Worm (Caenorhabditis elegans): ENCODE results near the gene F34H10.3.

The F34H10.3 gene

DNA sequence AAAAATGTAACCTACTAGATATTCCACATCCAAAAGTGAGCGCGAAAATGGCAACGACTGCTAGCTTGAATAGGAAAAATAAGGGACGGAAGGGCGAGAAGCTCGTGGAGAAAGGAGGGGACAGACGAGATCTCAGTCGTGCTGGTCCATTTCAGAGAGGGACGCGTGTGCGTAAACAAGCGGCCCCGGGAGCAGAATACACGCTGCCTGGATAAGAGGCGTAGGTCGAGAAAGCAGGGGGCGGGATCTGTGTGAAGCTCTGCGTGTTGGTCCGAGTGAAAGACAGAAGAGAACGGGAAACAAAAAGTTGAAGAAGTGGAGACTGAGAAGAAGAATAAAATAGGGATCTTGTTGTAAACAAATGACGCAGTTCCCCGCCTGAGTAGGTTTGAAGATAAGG lies 33.7 kb upstream of the F34H10.3 start, which contains the start of gene T14B1.1:
T14B1.1 (minus strand) TSS at position 170 of the 400 bp plus-strand sequence.
- TF ChIP-seq F13C5.2 (tag; optimal IDR thresholded peaks at IDR 0.05): peak; percentile 1
- no peak for TF ChIP-seq pes-1 (GFP tag; IDR thresholded peaks at IDR 0.05)
- TF ChIP-seq B0310.2 (tag; optimal IDR thresholded peaks at IDR 0.05): no peak
- no peak for TF ChIP-seq tra-4 (tag; optimal IDR thresholded peaks at IDR 0.05)
- no peak for TF ChIP-seq ceh-36 (tag; optimal IDR thresholded peaks at IDR 0.05)

DNA sequence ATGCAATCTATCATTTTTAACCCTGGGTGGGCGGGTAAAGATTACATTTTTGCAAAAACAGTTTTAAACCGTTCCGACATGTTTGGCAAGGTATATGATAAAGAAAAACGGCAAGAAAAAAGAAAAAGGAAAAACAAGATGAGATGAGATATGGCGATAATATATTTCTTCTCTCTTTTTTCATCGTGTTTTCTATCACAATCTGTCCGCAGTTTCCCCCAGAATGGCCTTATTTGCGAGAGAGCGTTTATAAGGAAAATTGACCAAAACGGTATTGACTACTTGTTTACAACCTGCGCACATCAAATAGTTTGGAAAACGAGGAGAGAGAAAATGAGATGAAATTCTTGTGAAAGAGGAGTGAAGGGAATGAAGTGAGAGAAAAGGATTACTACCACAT lies 32.6 kb upstream of the F34H10.3 start:
- TF ChIP-seq ets-7 (tag; optimal IDR thresholded peaks at IDR 0.05) (no peak), tra-4 (tag; optimal IDR thresholded peaks at IDR 0.05) (no peak), F13C5.2 (tag; optimal IDR thresholded peaks at IDR 0.05) (no peak), hnd-1 (tag; optimal IDR thresholded peaks at IDR 0.05) (no peak), tbx-37 (GFP tag; conservative IDR thresholded peaks at IDR 0.05) (no peak), ceh-13 (GFP tag; optimal IDR thresholded peaks at IDR 0.05) (no peak), flt-1 (GFP tag; IDR thresholded peaks at IDR 0.05) (no peak), B0310.2 (tag; optimal IDR thresholded peaks at IDR 0.05) (no peak), ama-1 (optimal IDR thresholded peaks at IDR 0.05) (no peak), aly-1 (tag; optimal IDR thresholded peaks at IDR 0.05) (no peak)

DNA sequence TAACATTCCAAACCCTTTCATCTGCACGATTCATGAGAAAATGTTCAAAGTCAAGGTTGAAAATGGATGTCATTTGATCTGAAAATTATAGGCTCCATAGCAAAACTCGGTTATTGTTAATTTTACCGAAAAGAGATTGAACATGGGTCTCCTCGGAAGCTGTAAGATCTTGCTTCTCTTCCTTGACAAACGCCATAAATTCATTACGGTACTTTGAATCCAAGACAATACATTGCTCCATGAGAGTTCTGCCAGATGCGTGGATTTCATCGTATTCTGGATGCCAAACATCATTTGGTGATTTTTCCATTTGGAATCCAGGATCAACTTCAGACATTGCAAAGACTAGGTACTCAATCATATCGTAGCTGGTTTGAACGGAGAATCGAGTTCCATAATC lies 31.1 kb upstream of the F34H10.3 start:
- TF ChIP-seq tra-4 (tag; optimal IDR thresholded peaks at IDR 0.05): no peak
- no peak for TF ChIP-seq hmg-4 (GFP tag; optimal IDR thresholded peaks at IDR 0.05)
- no peak for TF ChIP-seq tbx-11 (GFP tag; IDR thresholded peaks at IDR 0.05)

DNA sequence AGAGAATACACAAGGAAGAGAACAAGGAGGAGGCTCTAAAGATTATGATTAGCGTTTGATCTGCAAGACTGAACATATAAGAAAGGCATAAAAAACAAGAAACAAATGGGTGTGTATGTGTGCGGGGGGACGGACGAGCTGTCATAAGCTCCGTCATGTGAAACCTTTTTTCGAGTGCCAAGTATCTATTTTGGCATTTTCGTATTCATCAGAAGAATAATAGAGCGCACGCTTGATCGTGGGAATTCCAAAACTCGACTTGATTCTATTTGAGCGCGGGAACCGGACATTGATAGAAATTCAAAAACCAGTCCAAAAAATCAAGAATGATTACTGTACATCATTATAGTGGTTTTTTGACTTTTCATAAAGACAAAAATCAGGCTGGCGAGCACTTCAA lies 21.9 kb upstream of the F34H10.3 start:
- no peak for TF ChIP-seq tra-4 (tag; optimal IDR thresholded peaks at IDR 0.05)
- TF ChIP-seq ceh-13 (GFP tag; optimal IDR thresholded peaks at IDR 0.05): no peak

DNA sequence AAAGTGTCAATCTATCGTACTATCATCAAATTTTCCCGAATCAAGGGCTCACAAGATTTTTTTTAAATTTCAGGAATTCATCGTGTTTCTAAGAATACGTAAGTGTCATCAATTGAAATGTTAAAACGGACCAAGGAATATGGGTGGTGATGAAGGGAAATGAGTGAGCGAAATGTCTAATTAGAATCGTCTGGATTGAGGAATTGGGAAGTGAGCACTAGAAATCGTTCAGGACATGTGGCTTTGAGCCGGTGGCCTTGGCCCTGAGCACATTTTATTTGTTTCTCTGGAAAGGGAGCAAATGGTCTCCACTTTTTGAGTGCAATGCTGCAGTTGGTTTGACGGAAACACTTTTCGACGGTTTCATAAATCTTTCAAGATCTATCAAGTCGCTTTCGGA lies 19.4 kb upstream of the F34H10.3 start:
- TF ChIP-seq scrt-1 (GFP tag; IDR thresholded peaks at IDR 0.05): no peak
- TF ChIP-seq tbx-37 (GFP tag; conservative IDR thresholded peaks at IDR 0.05): no peak
- no peak for TF ChIP-seq hmbx-1 (tag; optimal IDR thresholded peaks at IDR 0.05)
- no peak for TF ChIP-seq tbx-11 (GFP tag; IDR thresholded peaks at IDR 0.05)
- TF ChIP-seq hmg-4 (GFP tag; optimal IDR thresholded peaks at IDR 0.05): no peak
- no peak for TF ChIP-seq pes-1 (GFP tag; IDR thresholded peaks at IDR 0.05)
- no peak for TF ChIP-seq ceh-13 (GFP tag; optimal IDR thresholded peaks at IDR 0.05)
- TF ChIP-seq F13C5.2 (tag; optimal IDR thresholded peaks at IDR 0.05): no peak
- no peak for TF ChIP-seq ama-1 (optimal IDR thresholded peaks at IDR 0.05)
- TF ChIP-seq flt-1 (GFP tag; IDR thresholded peaks at IDR 0.05): no peak
- no peak for TF ChIP-seq tra-4 (tag; optimal IDR thresholded peaks at IDR 0.05)
- TF ChIP-seq aly-1 (tag; optimal IDR thresholded peaks at IDR 0.05): no peak

DNA sequence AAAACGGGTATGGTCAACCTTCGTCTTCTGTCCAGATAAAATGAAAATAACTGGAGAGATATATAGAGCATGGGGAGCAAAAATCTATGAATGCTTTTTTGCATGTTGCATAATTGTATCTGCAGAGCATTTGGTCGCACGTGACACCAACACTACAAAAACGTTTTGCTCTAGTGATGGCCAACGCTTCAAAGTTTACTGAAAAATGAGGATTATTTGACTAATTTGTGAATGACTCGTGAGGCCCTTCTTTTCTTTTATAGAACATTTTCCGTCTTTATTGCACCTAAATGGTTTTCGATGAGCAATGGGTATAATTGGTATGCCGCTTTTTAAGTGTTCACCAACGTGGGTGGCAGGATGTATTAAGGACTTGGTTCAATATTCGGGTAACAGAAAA lies 18.7 kb upstream of the F34H10.3 start:
- TF ChIP-seq scrt-1 (GFP tag; IDR thresholded peaks at IDR 0.05) (no peak), B0310.2 (tag; optimal IDR thresholded peaks at IDR 0.05) (no peak), ets-7 (tag; optimal IDR thresholded peaks at IDR 0.05) (no peak), flt-1 (GFP tag; IDR thresholded peaks at IDR 0.05) (no peak), aly-1 (tag; optimal IDR thresholded peaks at IDR 0.05) (no peak), hmg-4 (GFP tag; optimal IDR thresholded peaks at IDR 0.05) (no peak), ama-1 (optimal IDR thresholded peaks at IDR 0.05) (no peak), pes-1 (GFP tag; IDR thresholded peaks at IDR 0.05) (no peak), tbx-37 (GFP tag; conservative IDR thresholded peaks at IDR 0.05) (no peak), ceh-36 (tag; optimal IDR thresholded peaks at IDR 0.05) (no peak), ceh-13 (GFP tag; optimal IDR thresholded peaks at IDR 0.05) (no peak), sea-1 (GFP tag; conservative IDR thresholded peaks at IDR 0.05) (no peak), tbx-11 (GFP tag; IDR thresholded peaks at IDR 0.05) (no peak), F13C5.2 (tag; optimal IDR thresholded peaks at IDR 0.05) (no peak), tra-4 (tag; optimal IDR thresholded peaks at IDR 0.05) (no peak), hmbx-1 (tag; optimal IDR thresholded peaks at IDR 0.05) (no peak), hnd-1 (tag; optimal IDR thresholded peaks at IDR 0.05) (no peak)

DNA sequence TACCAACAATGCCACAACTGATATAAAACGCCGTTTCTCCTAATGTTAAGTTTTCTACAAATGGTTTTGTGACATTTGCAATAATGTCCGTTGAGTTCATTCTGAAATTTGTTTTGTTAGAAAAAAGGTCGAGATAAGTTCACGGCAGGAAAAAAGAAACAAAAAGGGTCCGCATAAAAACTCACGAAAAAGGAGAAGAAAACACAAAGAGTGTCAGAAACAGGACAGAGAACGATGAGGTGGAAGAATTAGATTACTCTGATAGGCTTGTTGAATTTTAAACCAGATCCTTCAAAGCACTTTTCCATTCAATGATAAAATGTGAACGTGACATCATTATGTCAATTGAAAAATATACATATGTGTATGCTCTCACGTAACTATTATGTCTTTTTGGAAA lies 18.2 kb upstream of the F34H10.3 start, which contains the start of gene aex-2:
aex-2 (minus strand) TSS at position 101 of the 400 bp plus-strand sequence.
- TF ChIP-seq flt-1 (GFP tag; IDR thresholded peaks at IDR 0.05) (no peak), pes-1 (GFP tag; IDR thresholded peaks at IDR 0.05) (no peak), ets-7 (tag; optimal IDR thresholded peaks at IDR 0.05) (no peak), tbx-11 (GFP tag; IDR thresholded peaks at IDR 0.05) (no peak), ceh-36 (tag; optimal IDR thresholded peaks at IDR 0.05) (no peak), B0310.2 (tag; optimal IDR thresholded peaks at IDR 0.05) (no peak), F13C5.2 (tag; optimal IDR thresholded peaks at IDR 0.05) (no peak), aly-1 (tag; optimal IDR thresholded peaks at IDR 0.05) (no peak), ceh-13 (GFP tag; optimal IDR thresholded peaks at IDR 0.05) (no peak), scrt-1 (GFP tag; IDR thresholded peaks at IDR 0.05) (no peak), sea-1 (GFP tag; conservative IDR thresholded peaks at IDR 0.05) (no peak), ama-1 (optimal IDR thresholded peaks at IDR 0.05) (no peak), hmbx-1 (tag; optimal IDR thresholded peaks at IDR 0.05) (no peak), tbx-37 (GFP tag; conservative IDR thresholded peaks at IDR 0.05) (no peak), tra-4 (tag; optimal IDR thresholded peaks at IDR 0.05) (no peak), hnd-1 (tag; optimal IDR thresholded peaks at IDR 0.05) (no peak)

DNA sequence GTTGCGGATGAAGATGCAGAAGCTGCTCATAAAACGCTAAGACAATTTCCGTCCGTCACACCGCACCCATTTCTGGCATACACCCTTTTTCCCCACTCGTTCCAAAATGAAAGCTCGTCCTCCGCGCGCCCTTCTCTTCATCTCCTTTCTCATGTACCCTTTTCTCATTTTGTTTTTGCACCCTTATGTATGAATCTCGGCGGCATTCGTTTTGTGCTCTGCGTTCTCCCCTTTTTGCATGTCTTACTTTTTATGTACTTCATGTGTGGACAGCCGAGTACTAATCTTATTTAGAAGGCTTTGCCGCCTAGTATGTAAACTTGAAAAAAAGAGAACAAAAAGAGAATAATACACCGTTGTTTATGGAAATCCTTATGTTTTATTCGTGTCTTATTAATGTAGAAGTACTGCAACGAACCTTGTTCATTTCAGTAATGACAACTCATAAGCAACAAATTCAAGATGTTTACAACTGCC lies 13.3 kb upstream of the F34H10.3 start, which contains the start of gene F34H10.4:
F34H10.4 (plus strand) TSS at position 427 of the 477 bp plus-strand sequence.
- TF ChIP-seq sea-1 (GFP tag; conservative IDR thresholded peaks at IDR 0.05): no peak
- TF ChIP-seq hmg-4 (GFP tag; optimal IDR thresholded peaks at IDR 0.05): no peak
- no peak for TF ChIP-seq ceh-13 (GFP tag; optimal IDR thresholded peaks at IDR 0.05)

Data from whole organism, early embryonic.